Fruit fly (Drosophila melanogaster) whole organism, embryonic: ENCODE measurements around the gene Etfb.

Source experiments
- Atf-2 ChIP-seq: fragments of 200-800 bp; sonication (Bioruptor generic); optimal IDR thresholded peaks from 2 replicates; lab custom pipeline; 2016; ENCODE audit warnings: missing biosample characterization, missing genetic modification characterization
- Atf3 ChIP-seq: fragments of 200-800 bp; sonication (Bioruptor generic); optimal IDR thresholded peaks from 3 replicates; lab custom pipeline; 2016; ENCODE audit warnings: missing biosample characterization, missing genetic modification characterization
- Awh ChIP-seq: fragments of 200-800 bp; sonication (Bioruptor generic); IDR thresholded peaks from 2 replicates; pipeline ENCODE4, ENCODE4 v1.3.6; 2022; ENCODE audit warnings: missing biosample characterization, missing genetic modification characterization
- CG10431 ChIP-seq: fragments of 200-800 bp; sonication (Bioruptor generic); optimal IDR thresholded peaks from 3 replicates; lab custom pipeline; 2018; ENCODE audit warnings: missing biosample characterization, mild to moderate bottlenecking, missing genetic modification characterization
- CG10565 ChIP-seq: fragments of 200-800 bp; sonication (Bioruptor generic); optimal IDR thresholded peaks from 3 replicates; lab custom pipeline; 2016; ENCODE audit warnings: missing biosample characterization, mild to moderate bottlenecking, missing genetic modification characterization
- CG11560 ChIP-seq: fragments of 200-800 bp; sonication (Bioruptor generic); IDR thresholded peaks from 3 replicates; pipeline ENCODE4 v1.3.6; 2022; ENCODE audit warnings: missing biosample characterization, missing genetic modification characterization
- CG1233 ChIP-seq: fragments of 200-800 bp; sonication (Bioruptor generic); optimal IDR thresholded peaks from 4 replicates; lab custom pipeline; 2018; ENCODE audit warnings: missing biosample characterization, mild to moderate bottlenecking, missing genetic modification characterization
- CG13123 ChIP-seq: fragments of 200-800 bp; sonication (Bioruptor generic); optimal IDR thresholded peaks from 2 replicates; lab custom pipeline; 2016; ENCODE audit warnings: missing biosample characterization, missing genetic modification characterization
- CG15269 ChIP-seq: fragments of 200-800 bp; sonication (Bioruptor generic); optimal IDR thresholded peaks from 2 replicates; lab custom pipeline; 2018; ENCODE audit warnings: missing biosample characterization, mild to moderate bottlenecking, missing genetic modification characterization, moderate library complexity
- CG15696 ChIP-seq: fragments of 200-800 bp; sonication (Bioruptor generic); optimal IDR thresholded peaks from 2 replicates; lab custom pipeline; 2019; ENCODE audit warnings: missing biosample characterization, mild to moderate bottlenecking, missing genetic modification characterization, moderate library complexity
- CG16815 ChIP-seq: fragments of 200-800 bp; sonication (Bioruptor generic); optimal IDR thresholded peaks from 3 replicates; lab custom pipeline; 2017; ENCODE audit warnings: missing biosample characterization, mild to moderate bottlenecking, missing genetic modification characterization
- CG2120 ChIP-seq: fragments of 200-800 bp; sonication (Bioruptor generic); optimal IDR thresholded peaks from 3 replicates; lab custom pipeline; 2016; ENCODE audit warnings: missing biosample characterization, missing genetic modification characterization
- CG31365 ChIP-seq: fragments of 200-800 bp; sonication (Bioruptor generic); optimal IDR thresholded peaks from 2 replicates; lab custom pipeline; 2018; ENCODE audit warnings: missing biosample characterization, mild to moderate bottlenecking, missing genetic modification characterization
- CG3838 ChIP-seq: fragments of 200-800 bp; sonication (Bioruptor generic); optimal IDR thresholded peaks from 3 replicates; lab custom pipeline; 2016; ENCODE audit warnings: missing biosample characterization, missing genetic modification characterization
- CG6272 ChIP-seq: fragments of 200-800 bp; sonication (Bioruptor generic); IDR thresholded peaks from 2 replicates; pipeline ENCODE4 v1.3.6; 2022; ENCODE audit warnings: missing biosample characterization, missing genetic modification characterization
- CG6654 ChIP-seq: fragments of 200-800 bp; sonication (Bioruptor generic); optimal IDR thresholded peaks from 2 replicates; lab custom pipeline; 2017; ENCODE audit warnings: missing biosample characterization, mild to moderate bottlenecking, missing genetic modification characterization
- CG7271 ChIP-seq: fragments of 200-800 bp; sonication (Bioruptor generic); optimal IDR thresholded peaks from 2 replicates; lab custom pipeline; 2018; ENCODE audit warnings: missing biosample characterization, mild to moderate bottlenecking, missing genetic modification characterization, moderate library complexity
- Eip74EF ChIP-seq, 2 experiments: fragments of 200-800 bp in 1 of 2; fragments of >200 bp in 1 of 2; sonication (Bioruptor generic) in 1 of 2; optimal IDR thresholded peaks; 2 replicates each; lab custom pipeline; 2017 to 2019; ENCODE audit warnings: missing biosample characterization in 2 of 2, missing genetic modification characterization in 2 of 2, mild to moderate bottlenecking in 1 of 2, moderate library complexity in 1 of 2
- Elba2 ChIP-seq: fragments of 200-800 bp; sonication (Bioruptor generic); optimal IDR thresholded peaks from 3 replicates; lab custom pipeline; 2016; ENCODE audit warnings: missing biosample characterization, missing genetic modification characterization
- HHEX ChIP-seq: fragments of 200-800 bp; sonication (Bioruptor generic); optimal IDR thresholded peaks from 3 replicates; lab custom pipeline; 2017; ENCODE audit warnings: missing biosample characterization, mild to moderate bottlenecking, missing genetic modification characterization, missing genetic modification reagents
- HLH3B ChIP-seq: fragments of 200-800 bp; sonication (Bioruptor generic); IDR thresholded peaks from 2 replicates; pipeline ENCODE4 v1.3.6; 2022; ENCODE audit warnings: missing biosample characterization, missing genetic modification characterization
- Hand ChIP-seq: fragments of 200-800 bp; sonication (Bioruptor generic); optimal IDR thresholded peaks from 2 replicates; lab custom pipeline; 2017; ENCODE audit warnings: mild to moderate bottlenecking, missing biosample characterization, missing genetic modification reagents, missing genetic modification characterization
- Hmx ChIP-seq: fragments of 200-800 bp; sonication (Bioruptor generic); optimal IDR thresholded peaks from 2 replicates; lab custom pipeline; 2016; ENCODE audit warnings: missing biosample characterization, missing genetic modification characterization
- Mes4 ChIP-seq: fragments of 200-800 bp; sonication (Bioruptor generic); optimal IDR thresholded peaks from 2 replicates; lab custom pipeline; 2016; ENCODE audit warnings: missing biosample characterization, missing genetic modification characterization
- Rfx ChIP-seq: fragments of 200-800 bp; sonication (Bioruptor generic); IDR thresholded peaks from 2 replicates; pipeline ENCODE4 v1.3.6; 2022; ENCODE audit warnings: missing biosample characterization, missing genetic modification characterization
- Scr ChIP-seq: fragments of 200-800 bp; sonication (Bioruptor generic); IDR thresholded peaks from 2 replicates; pipeline ENCODE4 v1.3.6; 2022; ENCODE audit warnings: missing biosample characterization, missing genetic modification characterization; ENCODE audit not compliant: partially characterized antibody
- Tbp ChIP-seq: fragments of >200 bp; optimal IDR thresholded peaks from 2 replicates; lab custom pipeline; 2018; ENCODE audit warnings: missing biosample characterization, missing genetic modification characterization
- br ChIP-seq: fragments of >200 bp; optimal IDR thresholded peaks from 2 replicates; lab custom pipeline; 2017
- caup ChIP-seq: fragments of 200-800 bp; sonication (Bioruptor generic); optimal IDR thresholded peaks from 3 replicates; lab custom pipeline; 2017; ENCODE audit warnings: missing biosample characterization, mild to moderate bottlenecking, missing genetic modification characterization, moderate library complexity; ENCODE audit not compliant: severe bottlenecking
- chinmo ChIP-seq: fragments of 200-800 bp; sonication (Bioruptor generic); IDR thresholded peaks from 4 replicates; pipeline ENCODE4 v1.3.6; 2022; ENCODE audit warnings: missing biosample characterization, missing genetic modification characterization; ENCODE audit not compliant: partially characterized antibody
- croc ChIP-seq: fragments of 200-800 bp; sonication (Bioruptor generic); conservative IDR thresholded peaks from 3 replicates; pipeline ENCODE4 v1.3.6; 2022; ENCODE audit warnings: missing biosample characterization, missing genetic modification characterization
- crol ChIP-seq: fragments of 200-800 bp; sonication (Bioruptor generic); IDR thresholded peaks from 2 replicates; pipeline ENCODE4 v1.3.6; 2022; ENCODE audit warnings: missing biosample characterization, missing genetic modification characterization
- emc ChIP-seq: fragments of 200-800 bp; sonication (Bioruptor generic); optimal IDR thresholded peaks from 2 replicates; lab custom pipeline; 2016; ENCODE audit warnings: missing biosample characterization, missing genetic modification characterization
- eve ChIP-seq, 2 experiments: fragments of >200 bp; optimal IDR thresholded peaks; 2 replicates each; lab custom pipeline; 2017; ENCODE audit warnings: missing biosample characterization in 2 of 2, missing genetic modification characterization in 2 of 2
- fd96Cb ChIP-seq: fragments of 200-800 bp; sonication (Bioruptor generic); optimal IDR thresholded peaks from 2 replicates; lab custom pipeline; 2018; ENCODE audit warnings: missing biosample characterization, mild to moderate bottlenecking, missing genetic modification characterization, moderate library complexity
- fru ChIP-seq: fragments of >200 bp; optimal IDR thresholded peaks from 2 replicates; lab custom pipeline; 2017
- gem ChIP-seq: fragments of 200-800 bp; sonication (Bioruptor generic); optimal IDR thresholded peaks from 2 replicates; lab custom pipeline; 2019; ENCODE audit warnings: missing biosample characterization, mild to moderate bottlenecking, missing genetic modification characterization, moderate library complexity
- gro ChIP-seq: fragments of 200-800 bp; sonication (Bioruptor generic); optimal IDR thresholded peaks from 2 replicates; lab custom pipeline; 2016; ENCODE audit warnings: missing biosample characterization, missing genetic modification characterization
- gt ChIP-seq: fragments of 200-800 bp; sonication (Bioruptor generic); IDR thresholded peaks from 2 replicates; pipeline ENCODE4 v1.3.6; 2022; ENCODE audit warnings: missing biosample characterization, missing genetic modification characterization
- her ChIP-seq: fragments of 200-800 bp; sonication (Bioruptor generic); optimal IDR thresholded peaks from 2 replicates; lab custom pipeline; 2016; ENCODE audit warnings: missing biosample characterization, missing genetic modification characterization
- hth ChIP-seq: fragments of >200 bp; optimal IDR thresholded peaks from 2 replicates; lab custom pipeline; 2017; ENCODE audit warnings: inconsistent platforms
- insv ChIP-seq, 2 experiments: fragments of 200-800 bp; sonication (Bioruptor generic); optimal IDR thresholded peaks; 3 replicates each; lab custom pipeline; 2016 to 2018; ENCODE audit warnings: missing biosample characterization in 2 of 2, missing genetic modification characterization in 2 of 2
- jumu ChIP-seq: fragments of 200-800 bp; sonication (Bioruptor generic); optimal IDR thresholded peaks from 3 replicates; lab custom pipeline; 2016; ENCODE audit warnings: missing biosample characterization, missing genetic modification characterization
- lmd ChIP-seq: fragments of 200-800 bp; sonication (Bioruptor generic); IDR thresholded peaks from 2 replicates; pipeline ENCODE4 v1.3.6; 2022; ENCODE audit warnings: missing biosample characterization, missing genetic modification characterization
- luna ChIP-seq: fragments of 200-800 bp; sonication (Bioruptor generic); optimal IDR thresholded peaks from 2 replicates; lab custom pipeline; 2016; ENCODE audit warnings: missing biosample characterization, missing genetic modification characterization
- nerfin-1 ChIP-seq: fragments of 200-800 bp; sonication (Bioruptor generic); optimal IDR thresholded peaks from 3 replicates; lab custom pipeline; 2019; ENCODE audit warnings: missing biosample characterization, mild to moderate bottlenecking, missing genetic modification characterization, moderate library complexity
- pb ChIP-seq: fragments of 200-800 bp; sonication (Bioruptor generic); optimal IDR thresholded peaks from 3 replicates; lab custom pipeline; 2016; ENCODE audit warnings: missing biosample characterization, missing genetic modification characterization
- sqz ChIP-seq: fragments of 200-800 bp; sonication (Bioruptor generic); optimal IDR thresholded peaks from 3 replicates; lab custom pipeline; 2018; ENCODE audit warnings: missing biosample characterization, mild to moderate bottlenecking, missing genetic modification characterization
- tll ChIP-seq, 2 experiments: fragments of 200-800 bp in 1 of 2; fragments of >200 bp in 1 of 2; sonication (Bioruptor generic) in 1 of 2; optimal IDR thresholded peaks; 2 replicates each; lab custom pipeline; 2017 to 2019; ENCODE audit warnings: missing biosample characterization in 2 of 2, missing genetic modification characterization in 2 of 2, mild to moderate bottlenecking in 1 of 2, moderate library complexity in 1 of 2
- unc-4 ChIP-seq: fragments of 200-800 bp; sonication (Bioruptor generic); IDR thresholded peaks from 2 replicates; pipeline ENCODE4 v1.3.6; 2022; ENCODE audit warnings: missing biosample characterization, missing genetic modification characterization; ENCODE audit not compliant: partially characterized antibody
- vnd ChIP-seq: fragments of 200-800 bp; sonication (Bioruptor generic); IDR thresholded peaks from 3 replicates; pipeline ENCODE4 v1.3.6; 2022; ENCODE audit warnings: missing biosample characterization, missing genetic modification characterization; ENCODE audit not compliant: partially characterized antibody
- vvl ChIP-seq: fragments of 200-800 bp; sonication (Bioruptor generic); IDR thresholded peaks from 2 replicates; pipeline ENCODE4 v1.3.6; 2022; ENCODE audit warnings: missing biosample characterization, missing genetic modification characterization

Gene Etfb

dm6 chr3R:29771645-29772089, 31.1 kb downstream of the Etfb start (continued):
- TF ChIP-seq CG15269 (peak; percentile 24), CG16815 (GFP tag; lab: Kevin White, UChicago) (no peak), CG15696 (no peak), Atf-2 (GFP tag; lab: Kevin White, UChicago) (no peak), insv (GFP tag; optimal IDR thresholded peaks at IDR 0.05; lab: Kevin White, UChicago) (peak in 1 of 2 experiments; percentile 65), unc-4 (peak; percentile 30; the same call in 1 of the 2 replicates), hth (lab: Kevin White, UChicago) (no peak), luna (GFP tag; lab: Kevin White, UChicago) (no peak), Hmx (GFP tag; lab: Kevin White, UChicago) (no peak), CG31365 (tag; lab: Kevin White, UChicago) (no peak), Awh (GFP tag; lab: Robert Waterston, UW) (no peak), CG7271 (tag; lab: Kevin White, UChicago) (no peak), emc (no peak), br (no peak), vnd (no peak), Atf3 (GFP tag; lab: Kevin White, UChicago) (peak; percentile 11), Elba2 (GFP tag; lab: Kevin White, UChicago) (no peak), fd96Cb (tag; lab: Kevin White, UChicago) (no peak), gt (no peak), caup (GFP tag; lab: Kevin White, UChicago) (no peak), eve (GFP tag; optimal IDR thresholded peaks at IDR 0.05; lab: Kevin White, UChicago) (no peak), CG6272 (GFP tag; lab: Robert Waterston, UW) (no peak), sqz (GFP tag; lab: Kevin White, UChicago) (no peak), nerfin-1 (tag; lab: Kevin White, UChicago) (peak; percentile 74), tll (GFP tag; optimal IDR thresholded peaks at IDR 0.05; lab: Kevin White, UChicago) (no peak), Rfx (GFP tag; lab: Robert Waterston, UW) (no peak), gro (GFP tag; lab: Kevin White, UChicago) (no peak), CG10431 (GFP tag; lab: Kevin White, UChicago) (peak; percentile 61), chinmo (GFP tag; lab: Robert Waterston, UW) (peak; percentile 99), HHEX (no peak), CG2120 (GFP tag; lab: Kevin White, UChicago) (no peak), CG6654 (GFP tag; lab: Kevin White, UChicago) (no peak), fru (lab: Kevin White, UChicago) (no peak), Mes4 (GFP tag; lab: Kevin White, UChicago) (no peak), CG11560 (tag; lab: Robert Waterston, UW) (no peak), pb (no peak), HLH3B (peak; percentile 30; the same call in 1 of the 2 replicates), CG1233 (GFP tag; lab: Kevin White, UChicago) (no peak), crol (GFP tag; lab: Robert Waterston, UW) (peak; percentile 96), Hand (peak; percentile 65), CG3838 (GFP tag; lab: Kevin White, UChicago) (peak; percentile 85), croc (no peak), gem (tag; lab: Kevin White, UChicago) (no peak), Scr (GFP tag; lab: Robert Waterston, UW) (peak; percentile 55), Tbp (GFP tag; lab: Kevin White, UChicago) (no peak), jumu (no peak), CG10565 (no peak), her (GFP tag; lab: Kevin White, UChicago) (peak; percentile 46), lmd (no peak), vvl (GFP tag; lab: Robert Waterston, UW) (peak; percentile 52; the same call in 1 of the 2 replicates), CG13123 (GFP tag; lab: Kevin White, UChicago) (no peak), Eip74EF (GFP tag; optimal IDR thresholded peaks at IDR 0.05; lab: Kevin White, UChicago) (no peak)
